Worm (Caenorhabditis elegans) whole organism, young adult: ENCODE data around the gene C08D8.1.

ENCODE experiments used
- B0019.2 ChIP-seq: fragments of 200-800 bp; sonication (Bioruptor generic); conservative IDR thresholded peaks from 2 replicates; pipeline ENCODE4 v1.3.6; 2022; ENCODE audit warnings: missing genetic modification reagents, missing genetic modification characterization, missing compliant biosample characterization
- B0261.1 ChIP-seq: sonication (generic microtip); optimal IDR thresholded peaks from 2 replicates; lab custom pipeline; 2016; ENCODE audit warnings: mild to moderate bottlenecking, missing genetic modification characterization, moderate library complexity, missing compliant biosample characterization
- C06A6.2 ChIP-seq: fragments of 200-800 bp; sonication (Bioruptor generic); conservative IDR thresholded peaks from 2 replicates; pipeline ENCODE4 v1.3.6; 2022; ENCODE audit warnings: missing genetic modification characterization, missing compliant biosample characterization
- F33H1.4 ChIP-seq: fragments of 200-800 bp; sonication (Bioruptor generic); IDR thresholded peaks from 2 replicates; pipeline ENCODE4 v1.3.6; 2022; ENCODE audit warnings: missing genetic modification reagents, missing genetic modification characterization, missing compliant biosample characterization
- F37B4.10 ChIP-seq: fragments of 200-800 bp; sonication (Bioruptor generic); IDR thresholded peaks from 2 replicates; pipeline ENCODE4 v1.3.6; 2022; ENCODE audit warnings: missing genetic modification characterization, missing compliant biosample characterization
- F55B11.4 ChIP-seq: sonication (generic microtip); optimal IDR thresholded peaks from 2 replicates; lab custom pipeline; 2016; ENCODE audit warnings: missing compliant biosample characterization, missing genetic modification characterization, borderline replicate concordance; ENCODE audit not compliant: insufficient read depth
- Y56A3A.18 ChIP-seq: fragments of 200-800 bp; sonication (Bioruptor generic); IDR thresholded peaks from 2 replicates; pipeline ENCODE4 v1.3.6; 2022; ENCODE audit warnings: missing genetic modification reagents, missing genetic modification characterization, missing compliant biosample characterization
- ZK185.1 ChIP-seq: sonication (generic microtip); optimal IDR thresholded peaks from 2 replicates; lab custom pipeline; 2016; ENCODE audit warnings: mild to moderate bottlenecking, missing genetic modification characterization, missing compliant biosample characterization; ENCODE audit not compliant: poor library complexity, severe bottlenecking
- aptf-2 ChIP-seq: fragments of 200-800 bp; sonication (Bioruptor generic); conservative IDR thresholded peaks from 2 replicates; pipeline ENCODE4 v1.3.6; 2022; ENCODE audit warnings: missing genetic modification reagents, missing genetic modification characterization, missing compliant biosample characterization
- attf-6 ChIP-seq: fragments of 200-800 bp; sonication (Bioruptor generic); IDR thresholded peaks from 2 replicates; pipeline ENCODE4 v1.3.6; 2022; ENCODE audit warnings: missing genetic modification reagents, missing genetic modification characterization, missing compliant biosample characterization
- bed-1 ChIP-seq: fragments of 200-800 bp; sonication (Bioruptor generic); IDR thresholded peaks from 2 replicates; pipeline ENCODE4 v1.3.6; 2022; ENCODE audit warnings: missing genetic modification reagents, missing genetic modification characterization, missing compliant biosample characterization
- cebp-2 ChIP-seq: fragments of 200-800 bp; sonication (Bioruptor generic); IDR thresholded peaks from 2 replicates; pipeline ENCODE4 v1.3.6; 2022; ENCODE audit warnings: missing genetic modification characterization, missing compliant biosample characterization
- ceh-40 ChIP-seq: fragments of 200-800 bp; sonication (Bioruptor generic); IDR thresholded peaks from 2 replicates; pipeline ENCODE4 v1.3.6; 2022; ENCODE audit warnings: missing genetic modification characterization, missing compliant biosample characterization
- ceh-58 ChIP-seq: fragments of 200-800 bp; sonication (Bioruptor generic); IDR thresholded peaks from 2 replicates; pipeline ENCODE4 v1.3.6; 2022; ENCODE audit warnings: missing genetic modification characterization, missing compliant biosample characterization
- ekl-4 ChIP-seq: fragments of 200-800 bp; sonication (Bioruptor generic); IDR thresholded peaks from 2 replicates; pipeline ENCODE4 v1.3.6; 2022; ENCODE audit warnings: missing genetic modification reagents, missing genetic modification characterization, missing compliant biosample characterization
- fkh-3 ChIP-seq: sonication (generic microtip); optimal IDR thresholded peaks from 2 replicates; lab custom pipeline; 2016; ENCODE audit warnings: mild to moderate bottlenecking, missing genetic modification characterization, missing compliant biosample characterization
- him-1 ChIP-seq: sonication (generic microtip); optimal IDR thresholded peaks from 2 replicates; lab custom pipeline; 2016; ENCODE audit warnings: missing genotype, missing genetic modification reagents, missing genetic modification characterization, missing compliant biosample characterization
- hmg-1.2 ChIP-seq: fragments of 200-800 bp; sonication (Bioruptor generic); IDR thresholded peaks from 2 replicates; pipeline ENCODE4 v1.3.6; 2022; ENCODE audit warnings: missing genetic modification reagents, missing genetic modification characterization, missing compliant biosample characterization
- hmg-20 ChIP-seq: fragments of 200-800 bp; sonication (Bioruptor generic); IDR thresholded peaks from 2 replicates; pipeline ENCODE4 v1.3.6; 2022; ENCODE audit warnings: missing genetic modification reagents, missing genetic modification characterization, missing compliant biosample characterization
- hrde-1 ChIP-seq: sonication (generic microtip); optimal IDR thresholded peaks from 2 replicates; lab custom pipeline; 2016; ENCODE audit warnings: missing genetic modification characterization, mild to moderate bottlenecking, missing compliant biosample characterization, moderate library complexity, missing genotype, missing genetic modification reagents, borderline replicate concordance
- lag-1 ChIP-seq: fragments of 200-800 bp; sonication (Bioruptor generic); IDR thresholded peaks from 2 replicates; pipeline ENCODE4 v1.3.6; 2022; ENCODE audit warnings: missing genetic modification reagents, missing genetic modification characterization, missing compliant biosample characterization
- let-526 ChIP-seq: fragments of 200-800 bp; sonication (Bioruptor generic); IDR thresholded peaks from 2 replicates; pipeline ENCODE4 v1.3.6; 2022; ENCODE audit warnings: missing genetic modification reagents, missing genetic modification characterization, missing compliant biosample characterization
- let-607 ChIP-seq, 2 experiments: fragments of 200-800 bp in 1 of 2; sonication (Bioruptor generic) in 1 of 2; sonication (generic microtip) in 1 of 2; optimal IDR thresholded peaks; 2 replicates each; lab custom pipeline; 2016 to 2018; ENCODE audit warnings: mild to moderate bottlenecking in 2 of 2, missing compliant biosample characterization in 2 of 2, missing genetic modification characterization in 2 of 2, moderate library complexity in 2 of 2, missing genotype in 1 of 2
- lin-26 ChIP-seq: fragments of 200-800 bp; sonication (Bioruptor generic); IDR thresholded peaks from 2 replicates; pipeline ENCODE4 v1.3.6; 2022; ENCODE audit warnings: missing genetic modification reagents, missing genetic modification characterization, missing compliant biosample characterization
- lin-54 ChIP-seq: fragments of 200-800 bp; sonication (Bioruptor generic); optimal IDR thresholded peaks from 2 replicates; lab custom pipeline; 2018; ENCODE audit warnings: mild to moderate bottlenecking, missing genetic modification characterization, missing compliant biosample characterization
- lsl-1 ChIP-seq: fragments of 200-800 bp; sonication (Bioruptor generic); optimal IDR thresholded peaks from 2 replicates; lab custom pipeline; 2018; ENCODE audit warnings: mild to moderate bottlenecking, missing genetic modification characterization, moderate library complexity, missing compliant biosample characterization
- madf-3 ChIP-seq: fragments of 200-800 bp; sonication (Bioruptor generic); IDR thresholded peaks from 2 replicates; pipeline ENCODE4 v1.3.6; 2022; ENCODE audit warnings: missing genetic modification reagents, missing genetic modification characterization, missing compliant biosample characterization
- madf-6 ChIP-seq: fragments of 200-800 bp; sonication (Bioruptor generic); IDR thresholded peaks from 2 replicates; pipeline ENCODE4 v1.3.6; 2022; ENCODE audit warnings: missing genetic modification reagents, missing genetic modification characterization, missing compliant biosample characterization
- nhr-80 ChIP-seq: sonication (generic microtip); optimal IDR thresholded peaks from 2 replicates; lab custom pipeline; 2016; ENCODE audit warnings: missing genetic modification characterization, missing compliant biosample characterization
- pbrm-1 ChIP-seq: fragments of 200-800 bp; sonication (Bioruptor generic); IDR thresholded peaks from 2 replicates; pipeline ENCODE4 v1.3.6; 2022; ENCODE audit warnings: missing genetic modification reagents, missing genetic modification characterization, missing compliant biosample characterization
- rpc-1 ChIP-seq, 2 experiments: fragments of 150-350 bp in 1 of 2; sonication (generic microtip) in 1 of 2; optimal IDR thresholded peaks; 2 replicates each; lab custom pipeline; 2014 to 2018; ENCODE audit warnings: missing biosample characterization in 1 of 2, missing genetic modification characterization in 1 of 2, missing genetic modification reagents in 1 of 2, missing genotype in 1 of 2
- sea-2 ChIP-seq: fragments of 200-800 bp; sonication (Bioruptor generic); IDR thresholded peaks from 2 replicates; pipeline ENCODE4 v1.3.6; 2022; ENCODE audit warnings: missing genetic modification characterization, missing compliant biosample characterization
- snpc-4 ChIP-seq, 5 experiments: fragments of 150-350 bp in 1 of 5; sonication (generic microtip) in 4 of 5; optimal IDR thresholded peaks; 2 replicates each; lab custom pipeline; 2014 to 2018; ENCODE audit warnings: missing genetic modification characterization in 5 of 5, missing biosample characterization in 3 of 5, antibody characterized with exemption in 2 of 5, mild to moderate bottlenecking in 2 of 5, missing compliant biosample characterization in 2 of 5, missing genotype in 2 of 5, moderate library complexity in 2 of 5, missing genetic modification reagents in 1 of 5
- tbp1 ChIP-seq: fragments of 200-800 bp; sonication (Bioruptor generic); optimal IDR thresholded peaks from 2 replicates; lab custom pipeline; 2018; ENCODE audit warnings: mild to moderate bottlenecking, missing genetic modification characterization, missing compliant biosample characterization
- ztf-25 ChIP-seq: fragments of 200-800 bp; sonication (Bioruptor generic); IDR thresholded peaks from 2 replicates; pipeline ENCODE4 v1.3.6; 2022; ENCODE audit warnings: missing genetic modification reagents, missing genetic modification characterization, missing compliant biosample characterization
- ztf-6 ChIP-seq: fragments of 200-800 bp; sonication (Bioruptor generic); IDR thresholded peaks from 2 replicates; pipeline ENCODE4 v1.3.6; 2022; ENCODE audit warnings: missing genetic modification reagents, missing genetic modification characterization, missing compliant biosample characterization

The C08D8.1 gene

DNA sequence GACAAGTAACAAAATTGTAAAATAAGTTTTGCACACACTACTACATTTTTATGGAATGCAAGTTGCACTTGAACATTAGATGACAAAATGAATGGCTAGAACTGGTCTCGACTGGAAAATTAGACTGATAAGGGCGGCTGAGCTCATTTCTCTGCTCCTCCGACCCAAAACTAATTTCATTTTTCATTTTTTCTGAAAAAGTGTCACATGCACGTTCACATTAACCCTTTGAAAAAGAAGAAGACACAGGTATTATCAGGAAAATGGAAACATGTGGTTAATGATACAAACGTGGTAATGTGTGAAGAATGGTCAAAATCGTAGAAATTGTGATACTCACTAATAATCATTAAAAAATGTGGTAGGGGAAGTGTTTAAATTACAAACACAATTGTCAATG is 38.5 kb upstream of the C08D8.1 start:
- TF ChIP-seq F55B11.4 (tag; lab: Kevin White, UChicago) = no peak
- peak; percentile 82 for TF ChIP-seq nhr-80 (tag; lab: Kevin White, UChicago)

DNA sequence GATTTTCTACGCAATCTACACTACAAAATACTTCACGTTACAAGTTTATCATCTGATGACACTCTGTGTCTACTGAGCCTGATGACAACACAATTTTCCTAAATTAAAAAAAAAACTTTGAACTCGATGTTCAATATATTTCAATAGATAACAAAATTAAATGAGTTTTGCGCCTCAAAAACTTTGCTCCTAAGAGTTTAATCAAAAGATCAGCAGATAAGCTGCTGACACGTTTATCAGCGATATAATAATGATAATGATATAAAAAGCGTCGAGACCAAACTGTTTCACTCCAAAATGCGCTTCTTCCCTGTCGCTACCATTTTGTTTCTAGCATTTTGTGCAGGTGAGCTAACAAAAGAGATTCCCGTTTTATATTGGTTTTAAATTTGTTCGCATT is 37.9 kb upstream of the C08D8.1 start, which contains the start of gene clec-218:
TSS of gene clec-218 (plus strand) at position 262 of the 400 bp plus-strand sequence.
- TF ChIP-seq tbp1 (no peak), nhr-80 (tag; lab: Kevin White, UChicago) (peak; percentile 48)

DNA sequence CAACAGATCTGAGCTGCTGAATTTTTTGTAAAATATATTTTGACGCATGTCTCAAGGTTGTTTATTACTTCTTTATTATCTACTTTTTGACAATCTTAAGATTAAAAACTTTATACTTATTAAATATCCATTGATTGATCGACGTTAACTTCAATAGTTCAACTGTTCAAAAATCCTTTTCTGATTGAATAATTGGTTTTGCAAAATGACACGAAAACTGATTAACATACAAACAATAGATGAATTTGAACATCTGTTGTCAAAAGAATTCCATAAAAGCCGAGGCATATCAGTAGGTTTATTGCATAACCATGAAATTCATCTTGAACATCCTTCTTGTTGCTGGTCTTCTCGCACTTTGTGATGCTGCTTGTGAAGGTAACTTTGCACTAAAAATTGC is 34.3 kb upstream of the C08D8.1 start, which contains the start of gene W02D7.12:
TSS of gene W02D7.12 (plus strand) at position 301 of the 400 bp plus-strand sequence.
- TF ChIP-seq hrde-1 = no peak
- no peak for TF ChIP-seq lsl-1 (GFP tag; lab: Kevin White, UChicago)
- no peak for TF ChIP-seq let-607 (tag; optimal IDR thresholded peaks at IDR 0.05; lab: Kevin White, UChicago)
- no peak for TF ChIP-seq B0261.1 (tag; lab: Kevin White, UChicago)
- TF ChIP-seq cebp-2 (GFP tag; lab: Robert Waterston, UW) = no peak
- no peak for TF ChIP-seq him-1 (tag; lab: Kevin White, UChicago)
- TF ChIP-seq hmg-1.2 (GFP tag; lab: Robert Waterston, UW) = no peak

ce11 chrV:8314782-8315181 is 30.8 kb upstream of the C08D8.1 start:
- TF ChIP-seq ceh-58 (GFP tag; lab: Robert Waterston, UW) (0 out of 2 replicates have a peak, but pooled peaks have one; percentile 58), lin-26 (GFP tag; lab: Robert Waterston, UW) (peak; percentile 58; the same call in 1 of the 2 replicates), madf-3 (peak; percentile 68; the same call in 1 of the 2 replicates), F37B4.10 (GFP tag; lab: Robert Waterston, UW) (0 out of 2 replicates have a peak, but pooled peaks have one; percentile 31), hmg-20 (peak; percentile 56; the same call in 1 of the 2 replicates), ztf-6 (GFP tag; lab: Robert Waterston, UW) (0 out of 2 replicates have a peak, but pooled peaks have one; percentile 56), B0019.2 (0 out of 2 replicates have a peak, but pooled peaks have one; percentile 9), lag-1 (0 out of 2 replicates have a peak, but pooled peaks have one; percentile 77), let-526 (peak; percentile 66; the same call in 1 of the 2 replicates), bed-1 (GFP tag; lab: Robert Waterston, UW) (peak; percentile 72; the same call in 1 of the 2 replicates), F33H1.4 (GFP tag; lab: Robert Waterston, UW) (peak; percentile 19; the same call in 1 of the 2 replicates), attf-6 (GFP tag; lab: Robert Waterston, UW) (0 out of 2 replicates have a peak, but pooled peaks have one; percentile 9), ztf-25 (GFP tag; lab: Robert Waterston, UW) (peak; percentile 66; the same call in 1 of the 2 replicates), Y56A3A.18 (GFP tag; lab: Robert Waterston, UW) (0 out of 2 replicates have a peak, but pooled peaks have one; percentile 34), aptf-2 (GFP tag; lab: Robert Waterston, UW) (0 out of 2 replicates have a peak, but pooled peaks have one; percentile 13), ceh-40 (GFP tag; lab: Robert Waterston, UW) (0 out of 2 replicates have a peak, but pooled peaks have one; percentile 22), pbrm-1 (GFP tag; lab: Robert Waterston, UW) (peak; percentile 34; the same call in 1 of the 2 replicates)

DNA sequence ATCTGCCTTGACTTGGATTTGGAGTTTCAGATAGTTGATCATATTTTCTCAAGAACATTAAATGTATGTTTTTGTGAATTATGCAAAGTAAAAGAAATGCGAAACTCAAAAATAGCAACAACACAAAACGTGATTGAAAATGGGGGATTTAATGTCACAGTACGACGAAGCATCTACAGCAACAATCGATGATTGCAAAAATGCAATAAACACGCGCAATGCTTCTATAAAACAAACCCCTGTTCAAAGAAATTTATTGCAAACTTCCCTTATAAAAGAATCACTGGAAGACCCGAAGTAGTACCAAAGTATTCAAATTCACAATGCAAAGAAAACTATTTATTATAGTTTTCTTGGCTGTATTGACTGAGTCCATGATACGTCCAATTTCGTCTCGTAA is 27.4 kb upstream of the C08D8.1 start, which contains the start of gene clec-219:
TSS of gene clec-219 (plus strand) at position 301 of the 400 bp plus-strand sequence.
- TF ChIP-seq ZK185.1 (no peak), lin-54 (no peak), ceh-40 (GFP tag; lab: Robert Waterston, UW) (no peak), sea-2 (GFP tag; lab: Robert Waterston, UW) (no peak), ekl-4 (no peak), madf-6 (GFP tag; lab: Robert Waterston, UW) (no peak), fkh-3 (no peak), C06A6.2 (GFP tag; lab: Robert Waterston, UW) (no peak), rpc-1 (optimal IDR thresholded peaks at IDR 0.05; lab: Kevin White, UChicago) (no peak), rpc-1 (tag; optimal IDR thresholded peaks at IDR 0.05; lab: Kevin White, UChicago) (no peak), snpc-4 (GFP tag; optimal IDR thresholded peaks at IDR 0.05; lab: Kevin White, UChicago) (no peak), snpc-4 (tag; optimal IDR thresholded peaks at IDR 0.05; lab: Kevin White, UChicago) (no peak), lin-26 (GFP tag; lab: Robert Waterston, UW) (no peak)
